Worm (Caenorhabditis elegans): ENCODE results near the gene C48B4.3.

ce11 chrIII:9546016-9546659 is 36.0 kb downstream of the C48B4.3 start, which contains the start of gene unc-16:
- TF ChIP-seq aly-2 (tag; optimal IDR thresholded peaks at IDR 0.05): no peak
- TF ChIP-seq egl-27 (tag; optimal IDR thresholded peaks at IDR 0.05): peak; percentile 73
- peak; percentile 83 for TF ChIP-seq snpc-4 (tag; optimal IDR thresholded peaks at IDR 0.05)
- TF ChIP-seq ama-1 (optimal IDR thresholded peaks at IDR 0.05): peak; percentile 84
- TF ChIP-seq lin-39 (tag; optimal IDR thresholded peaks at IDR 0.05): no peak
- peak; percentile 66 for TF ChIP-seq zag-1 (tag; optimal IDR thresholded peaks at IDR 0.05)
- TF ChIP-seq nhr-237 (tag; optimal IDR thresholded peaks at IDR 0.05): no peak
- TF ChIP-seq sma-9 (GFP tag; optimal IDR thresholded peaks at IDR 0.05): peak; percentile 78
- TF ChIP-seq sma-9 (tag; optimal IDR thresholded peaks at IDR 0.05): no peak
- no peak for TF ChIP-seq nhr-11 (tag; optimal IDR thresholded peaks at IDR 0.05)
- no peak for TF ChIP-seq nhr-12 (tag; optimal IDR thresholded peaks at IDR 0.05)
